Worm (Caenorhabditis elegans) whole organism, late embryonic: ENCODE results near the gene C04F6.7.
A peak's percentile ranks its signal among the peaks of the same experiment; 100 is the strongest.

Source experiments
- F13H6.1 ChIP-seq: sonication (generic microtip); optimal IDR thresholded peaks from 2 replicates; lab custom pipeline; 2016; ENCODE audit warnings: missing genetic modification characterization, missing compliant biosample characterization
- K02D7.2 ChIP-seq: sonication (generic microtip); optimal IDR thresholded peaks from 2 replicates; lab custom pipeline; 2017; ENCODE audit warnings: mild to moderate bottlenecking, missing genetic modification characterization, missing compliant biosample characterization
- K09A11.1 ChIP-seq: sonication (generic microtip); optimal IDR thresholded peaks from 2 replicates; lab custom pipeline; 2017; ENCODE audit warnings: antibody characterized with exemption, mild to moderate bottlenecking, missing genetic modification characterization, missing compliant biosample characterization; ENCODE audit not compliant: insufficient read depth
- ahr-1 ChIP-seq: sonication (generic microtip); optimal IDR thresholded peaks from 2 replicates; lab custom pipeline; 2016; ENCODE audit warnings: missing genetic modification characterization, missing compliant biosample characterization
- ceh-14 ChIP-seq: sonication (generic microtip); optimal IDR thresholded peaks from 2 replicates; lab custom pipeline; 2016; ENCODE audit warnings: missing genotype, missing genetic modification characterization, missing compliant biosample characterization
- ceh-19 ChIP-seq: fragments of 200-800 bp; sonication (Bioruptor generic); optimal IDR thresholded peaks from 2 replicates; lab custom pipeline; 2018; ENCODE audit warnings: mild to moderate bottlenecking, missing genetic modification characterization, missing compliant biosample characterization
- ceh-22 ChIP-seq: sonication (generic microtip); optimal IDR thresholded peaks from 2 replicates; lab custom pipeline; 2017; ENCODE audit warnings: missing biosample characterization, missing genetic modification characterization
- ceh-24 ChIP-seq: sonication (generic microtip); optimal IDR thresholded peaks from 2 replicates; lab custom pipeline; 2016; ENCODE audit warnings: mild to moderate bottlenecking, missing genetic modification characterization, missing compliant biosample characterization
- ceh-31 ChIP-seq: sonication (generic microtip); optimal IDR thresholded peaks from 2 replicates; lab custom pipeline; 2016; ENCODE audit warnings: missing genetic modification characterization, missing compliant biosample characterization
- ceh-45 ChIP-seq: fragments of 200-800 bp; sonication (Bioruptor generic); IDR thresholded peaks from 2 replicates; pipeline ENCODE4 v1.3.6; 2022; ENCODE audit warnings: missing genetic modification reagents, missing genetic modification characterization, missing compliant biosample characterization
- ceh-48 ChIP-seq: sonication (generic microtip); optimal IDR thresholded peaks from 2 replicates; lab custom pipeline; 2016; ENCODE audit warnings: missing genetic modification characterization, inconsistent platforms, missing compliant biosample characterization
- ceh-6 ChIP-seq: fragments of 200-800 bp; sonication (Bioruptor generic); optimal IDR thresholded peaks from 2 replicates; lab custom pipeline; 2018; ENCODE audit warnings: mild to moderate bottlenecking, missing genetic modification characterization, missing compliant biosample characterization
- dmd-4 ChIP-seq: sonication (generic microtip); optimal IDR thresholded peaks from 2 replicates; lab custom pipeline; 2016; ENCODE audit warnings: borderline replicate concordance, missing genetic modification characterization, missing compliant biosample characterization
- dve-1 ChIP-seq: sonication (generic microtip); optimal IDR thresholded peaks from 2 replicates; lab custom pipeline; 2017; ENCODE audit warnings: antibody characterized with exemption, mild to moderate bottlenecking, missing genetic modification characterization, missing compliant biosample characterization
- elt-4 ChIP-seq: sonication (generic microtip); optimal IDR thresholded peaks from 2 replicates; lab custom pipeline; 2016; ENCODE audit warnings: missing genetic modification characterization, missing compliant biosample characterization
- eyg-1 ChIP-seq: sonication (generic microtip); optimal IDR thresholded peaks from 2 replicates; lab custom pipeline; 2016; ENCODE audit warnings: missing genotype, missing genetic modification characterization, missing compliant biosample characterization
- fax-1 ChIP-seq: sonication (generic microtip); optimal IDR thresholded peaks from 2 replicates; lab custom pipeline; 2016; ENCODE audit warnings: missing genotype, missing genetic modification characterization, missing compliant biosample characterization
- fkh-10 ChIP-seq: fragments of 150-350 bp; optimal IDR thresholded peaks from 2 replicates; lab custom pipeline; 2014; ENCODE audit warnings: missing biosample characterization, missing genetic modification reagents, missing genetic modification characterization
- fkh-6 ChIP-seq: sonication (generic microtip); optimal IDR thresholded peaks from 2 replicates; lab custom pipeline; 2016; ENCODE audit warnings: missing genetic modification characterization, missing compliant biosample characterization
- gmeb-2 ChIP-seq: sonication (generic microtip); optimal IDR thresholded peaks from 2 replicates; lab custom pipeline; 2016; ENCODE audit warnings: missing genetic modification characterization, inconsistent platforms, missing compliant biosample characterization
- hlh-15 ChIP-seq: sonication (generic microtip); optimal IDR thresholded peaks from 2 replicates; lab custom pipeline; 2016; ENCODE audit warnings: missing genetic modification characterization, missing compliant biosample characterization
- hlh-6 ChIP-seq: sonication (generic microtip); optimal IDR thresholded peaks from 2 replicates; lab custom pipeline; 2016; ENCODE audit warnings: missing genotype, missing genetic modification characterization, missing compliant biosample characterization
- hlh-8 ChIP-seq: sonication (generic microtip); optimal IDR thresholded peaks from 2 replicates; lab custom pipeline; 2016; ENCODE audit warnings: missing genotype, missing genetic modification characterization, missing compliant biosample characterization
- lim-6 ChIP-seq: sonication (generic microtip); optimal IDR thresholded peaks from 2 replicates; lab custom pipeline; 2016; ENCODE audit warnings: missing genetic modification characterization, missing compliant biosample characterization
- madf-2 ChIP-seq: sonication (generic microtip); optimal IDR thresholded peaks from 2 replicates; lab custom pipeline; 2017; ENCODE audit warnings: missing genetic modification characterization, missing compliant biosample characterization
- nfya-1 ChIP-seq: sonication (generic microtip); optimal IDR thresholded peaks from 2 replicates; lab custom pipeline; 2017; ENCODE audit warnings: missing genetic modification characterization, mild to moderate bottlenecking, missing compliant biosample characterization, antibody characterized with exemption, moderate library complexity
- nhr-232 ChIP-seq: sonication (generic microtip); optimal IDR thresholded peaks from 2 replicates; lab custom pipeline; 2016; ENCODE audit warnings: missing genetic modification characterization, missing compliant biosample characterization
- npax-4 ChIP-seq: sonication (generic microtip); optimal IDR thresholded peaks from 2 replicates; lab custom pipeline; 2016; ENCODE audit warnings: missing genetic modification characterization, missing compliant biosample characterization
- pat-9 ChIP-seq: fragments of 200-800 bp; sonication (Bioruptor generic); optimal IDR thresholded peaks from 2 replicates; lab custom pipeline; 2018; ENCODE audit warnings: mild to moderate bottlenecking, missing genetic modification characterization, moderate library complexity, missing compliant biosample characterization
- pax-1 ChIP-seq: fragments of 150-350 bp; optimal IDR thresholded peaks from 2 replicates; lab custom pipeline; 2014; ENCODE audit warnings: missing biosample characterization, missing genetic modification characterization
- pha-2 ChIP-seq: sonication (generic microtip); optimal IDR thresholded peaks from 2 replicates; lab custom pipeline; 2017; ENCODE audit warnings: mild to moderate bottlenecking, missing genetic modification characterization, missing compliant biosample characterization
- pha-4 ChIP-seq: fragments of 150-350 bp; optimal IDR thresholded peaks from 2 replicates; lab custom pipeline; 2018; ENCODE audit warnings: missing biosample characterization, missing genetic modification reagents, missing genetic modification characterization
- pqm-1 ChIP-seq: sonication (generic microtip); optimal IDR thresholded peaks from 2 replicates; lab custom pipeline; 2016; ENCODE audit warnings: missing genetic modification characterization, missing compliant biosample characterization
- pros-1 ChIP-seq: fragments of 150-350 bp; optimal IDR thresholded peaks from 2 replicates; lab custom pipeline; 2014; ENCODE audit warnings: missing biosample characterization, missing genetic modification reagents, missing genetic modification characterization
- ref-2 ChIP-seq: sonication (generic microtip); optimal IDR thresholded peaks from 2 replicates; lab custom pipeline; 2016; ENCODE audit warnings: missing genetic modification characterization, missing compliant biosample characterization
- sox-4 ChIP-seq: sonication (generic microtip); optimal IDR thresholded peaks from 2 replicates; lab custom pipeline; 2017; ENCODE audit warnings: mild to moderate bottlenecking, missing genetic modification characterization, inconsistent platforms, missing compliant biosample characterization
- tbx-2 ChIP-seq: sonication (generic microtip); optimal IDR thresholded peaks from 2 replicates; lab custom pipeline; 2016; ENCODE audit warnings: missing genetic modification characterization, missing compliant biosample characterization
- tbx-7 ChIP-seq: sonication (generic microtip); optimal IDR thresholded peaks from 2 replicates; lab custom pipeline; 2016; ENCODE audit warnings: missing genotype, missing genetic modification characterization, missing compliant biosample characterization
- unc-3 ChIP-seq, 2 experiments: fragments of 200-800 bp in 1 of 2; sonication (Bioruptor generic) in 1 of 2; sonication (generic microtip) in 1 of 2; conservative IDR thresholded peaks in 1 of 2; optimal IDR thresholded peaks in 1 of 2; 2 replicates each; pipeline versions ENCODE4 v1.3.6 to Lab custom; 2016 to 2022; ENCODE audit warnings: missing compliant biosample characterization in 2 of 2, missing genetic modification characterization in 2 of 2, missing genetic modification reagents in 1 of 2
- unc-55 ChIP-seq: sonication (generic microtip); optimal IDR thresholded peaks from 2 replicates; lab custom pipeline; 2017; ENCODE audit warnings: missing biosample characterization, missing genetic modification reagents, missing genetic modification characterization
- zip-5 ChIP-seq: sonication (generic microtip); optimal IDR thresholded peaks from 2 replicates; lab custom pipeline; 2016; ENCODE audit warnings: missing genetic modification characterization, missing compliant biosample characterization

C04F6.7 gene

DNA sequence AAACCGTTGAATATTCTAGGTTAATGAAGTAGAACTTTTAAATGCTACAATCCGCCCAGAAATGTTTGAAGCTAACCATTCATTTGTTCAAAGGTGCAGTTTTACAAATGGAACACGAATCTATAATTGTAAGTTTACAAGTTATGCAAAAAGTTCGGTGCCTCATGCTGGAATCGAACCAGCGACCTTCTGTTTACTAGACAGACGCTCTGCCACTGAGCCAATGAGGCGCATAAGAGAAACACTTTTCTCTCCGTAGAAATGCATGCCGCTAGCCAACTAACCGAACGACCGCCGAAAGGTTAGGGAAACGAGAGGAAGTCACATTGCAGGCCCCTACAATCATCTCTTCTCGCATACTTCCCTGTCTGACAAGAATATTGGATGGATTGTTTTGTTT, 47.7 kb downstream of the C04F6.7 start (continued):
- peak; percentile 80 for TF ChIP-seq pat-9 (tag; lab: Kevin White, UChicago)
- peak; percentile 79 for TF ChIP-seq ceh-24
- peak; percentile 64 for TF ChIP-seq hlh-15 (tag; lab: Kevin White, UChicago)
- TF ChIP-seq ceh-45 (GFP tag; lab: Robert Waterston, UW): peak; percentile 82
- peak; percentile 59 for TF ChIP-seq lim-6 (tag; lab: Kevin White, UChicago)
- TF ChIP-seq fkh-10 (GFP tag; lab: Kevin White, UChicago): peak; percentile 22
- TF ChIP-seq fkh-6 (tag; lab: Kevin White, UChicago): peak; percentile 77
- TF ChIP-seq hlh-8 (tag; lab: Kevin White, UChicago): peak; percentile 61
- TF ChIP-seq pax-1 (tag; lab: Kevin White, UChicago): no peak
- TF ChIP-seq gmeb-2 (tag; lab: Kevin White, UChicago): peak; percentile 91
- TF ChIP-seq elt-4 (tag; lab: Kevin White, UChicago): no peak
- TF ChIP-seq ceh-14 (tag; lab: Kevin White, UChicago): peak; percentile 87
- TF ChIP-seq K02D7.2 (tag; lab: Kevin White, UChicago): peak; percentile 67
- peak; percentile 89 for TF ChIP-seq ceh-6 (GFP tag; lab: Kevin White, UChicago)
- peak; percentile 70 for TF ChIP-seq ceh-48
- peak; percentile 70 for TF ChIP-seq ceh-31 (tag; lab: Kevin White, UChicago)
- TF ChIP-seq pha-4 (tag; lab: Kevin White, UChicago): no peak
- no peak for TF ChIP-seq ceh-22 (tag; lab: Kevin White, UChicago)
- TF ChIP-seq dve-1: peak; percentile 48
- no peak for TF ChIP-seq tbx-7 (tag; lab: Kevin White, UChicago)
- peak; percentile 58 for TF ChIP-seq pqm-1 (tag; lab: Kevin White, UChicago)
- peak; percentile 88 for TF ChIP-seq ceh-19
- no peak for TF ChIP-seq pros-1 (tag; lab: Kevin White, UChicago)
- TF ChIP-seq madf-2 (tag; lab: Kevin White, UChicago): peak; percentile 87
- peak; percentile 77 for TF ChIP-seq dmd-4
- peak; percentile 42 for TF ChIP-seq zip-5 (tag; lab: Kevin White, UChicago)
- peak; percentile 52 for TF ChIP-seq eyg-1 (tag; lab: Kevin White, UChicago)
- TF ChIP-seq ref-2 (tag; lab: Kevin White, UChicago): peak; percentile 82
- TF ChIP-seq hlh-6: peak; percentile 89
- peak; percentile 61 for TF ChIP-seq fax-1 (tag; lab: Kevin White, UChicago)
- TF ChIP-seq pha-2: peak; percentile 78
- TF ChIP-seq npax-4 (tag; lab: Kevin White, UChicago): peak; percentile 65
- TF ChIP-seq ahr-1: peak; percentile 64
- peak; percentile 71 for TF ChIP-seq K09A11.1 (tag; lab: Kevin White, UChicago)
- peak; percentile 83 for TF ChIP-seq tbx-2 (tag; lab: Kevin White, UChicago)
- peak; percentile 76 for TF ChIP-seq F13H6.1 (tag; lab: Kevin White, UChicago)
- peak; percentile 82 for TF ChIP-seq nhr-232 (tag; lab: Kevin White, UChicago)
- peak; percentile 76 for TF ChIP-seq nfya-1 (tag; lab: Kevin White, UChicago)
- peak; percentile 82 for TF ChIP-seq sox-4 (tag; lab: Kevin White, UChicago)

DNA sequence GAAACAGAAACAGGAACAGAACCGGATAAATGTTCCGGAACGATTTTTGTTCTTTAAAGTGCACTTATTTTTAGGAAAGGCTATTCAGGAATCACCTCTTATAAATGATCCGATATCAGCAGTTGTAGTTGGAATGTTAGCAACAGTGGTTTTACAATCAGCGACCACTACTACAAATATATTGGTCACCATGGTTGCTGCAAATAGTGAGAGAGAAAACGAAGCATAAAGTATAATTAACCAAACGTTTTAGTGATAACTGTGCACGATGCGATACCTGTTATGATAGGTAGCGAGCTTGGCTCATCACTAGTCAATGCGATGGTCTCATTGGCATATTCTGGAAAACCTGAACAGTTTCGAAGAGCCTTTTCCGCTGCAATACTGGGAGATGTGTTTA, 49.5 kb downstream of the C04F6.7 start:
- TF ChIP-seq unc-55 (GFP tag; lab: Kevin White, UChicago): no peak
- no peak for TF ChIP-seq K02D7.2 (tag; lab: Kevin White, UChicago)
- no peak for TF ChIP-seq unc-3 (GFP tag; conservative IDR thresholded peaks at IDR 0.05; lab: Robert Waterston, UW)
- no peak for TF ChIP-seq unc-3 (tag; optimal IDR thresholded peaks at IDR 0.05; lab: Kevin White, UChicago)
- TF ChIP-seq dve-1: no peak
